Worm (Caenorhabditis elegans) whole organism, L4 larva: ENCODE data around the gene tdc-1.

Source experiments
- F37D6.2 ChIP-seq: sonication (generic microtip); optimal IDR thresholded peaks from 2 replicates; lab custom pipeline; 2016; ENCODE audit warnings: mild to moderate bottlenecking, missing genetic modification characterization, missing compliant biosample characterization
- F49E8.2 ChIP-seq: sonication (generic microtip); optimal IDR thresholded peaks from 2 replicates; lab custom pipeline; 2016; ENCODE audit warnings: missing compliant biosample characterization, mild to moderate bottlenecking, missing genetic modification characterization, borderline replicate concordance
- T20F7.1 ChIP-seq: fragments of 200-800 bp; sonication (Bioruptor generic); optimal IDR thresholded peaks from 2 replicates; lab custom pipeline; 2018; ENCODE audit warnings: mild to moderate bottlenecking, missing genetic modification characterization, missing compliant biosample characterization
- T26A8.4 ChIP-seq: fragments of 200-800 bp; sonication (Bioruptor generic); IDR thresholded peaks from 2 replicates; pipeline ENCODE4 v1.3.6; 2022; ENCODE audit warnings: missing genetic modification characterization, missing compliant biosample characterization
- Y48G9A.11 ChIP-seq: fragments of 200-800 bp; sonication (Bioruptor generic); IDR thresholded peaks from 2 replicates; pipeline ENCODE4 v1.3.6; 2022; ENCODE audit warnings: missing genetic modification reagents, missing genetic modification characterization, missing compliant biosample characterization
- ZK337.2 ChIP-seq: fragments of 200-800 bp; sonication (Bioruptor generic); IDR thresholded peaks from 2 replicates; pipeline ENCODE4 v1.3.6; 2022; ENCODE audit warnings: missing genetic modification reagents, missing genetic modification characterization, missing compliant biosample characterization
- aha-1 ChIP-seq: fragments of 150-350 bp; peaks from one replicate; lab custom pipeline; 2014; ENCODE audit warnings: missing biosample characterization, missing genetic modification characterization
- ama-1 ChIP-seq: fragments of 150-350 bp; optimal IDR thresholded peaks from 2 replicates; lab custom pipeline; 2014; ENCODE audit warnings: inconsistent platforms, mixed read lengths
- arid-1 ChIP-seq: fragments of 200-800 bp; sonication (Bioruptor generic); conservative IDR thresholded peaks from 2 replicates; pipeline ENCODE4 v1.3.6; 2022; ENCODE audit warnings: missing genetic modification reagents, missing genetic modification characterization, missing compliant biosample characterization
- attf-4 ChIP-seq: sonication (generic microtip); optimal IDR thresholded peaks from 3 replicates; lab custom pipeline; 2017; ENCODE audit warnings: missing biosample characterization, missing genetic modification characterization
- ceh-20 ChIP-seq: fragments of 200-800 bp; sonication (Bioruptor generic); IDR thresholded peaks from 2 replicates; pipeline ENCODE4 v1.3.6; 2022; ENCODE audit warnings: missing genetic modification reagents, missing genetic modification characterization, missing compliant biosample characterization
- ceh-82 ChIP-seq: sonication (generic microtip); optimal IDR thresholded peaks from 2 replicates; lab custom pipeline; 2017; ENCODE audit warnings: missing biosample characterization, missing genetic modification characterization
- cey-2 ChIP-seq: sonication (generic microtip); optimal IDR thresholded peaks from 3 replicates; lab custom pipeline; 2017; ENCODE audit warnings: missing genetic modification characterization, mild to moderate bottlenecking, missing compliant biosample characterization, antibody characterized with exemption, borderline replicate concordance; ENCODE audit not compliant: insufficient read depth
- daf-16 ChIP-seq, 3 experiments: sonication (generic microtip); optimal IDR thresholded peaks; 2 replicates each; lab custom pipeline; 2016 to 2017; ENCODE audit warnings: missing genetic modification characterization in 3 of 3, missing genetic modification reagents in 3 of 3, mild to moderate bottlenecking in 2 of 3, missing compliant biosample characterization in 2 of 3, missing biosample characterization in 1 of 3, moderate library complexity in 1 of 3
- dmd-6 ChIP-seq: fragments of 200-800 bp; sonication (Bioruptor generic); IDR thresholded peaks from 2 replicates; pipeline ENCODE4 v1.3.6; 2022; ENCODE audit warnings: missing genetic modification reagents, missing genetic modification characterization, missing compliant biosample characterization
- dmd-9 ChIP-seq: fragments of 200-800 bp; sonication (Bioruptor generic); IDR thresholded peaks from 2 replicates; pipeline ENCODE4 v1.3.6; 2022; ENCODE audit warnings: missing genetic modification reagents, missing genetic modification characterization, missing compliant biosample characterization
- dve-1 ChIP-seq: sonication (generic microtip); optimal IDR thresholded peaks from 2 replicates; lab custom pipeline; 2017; ENCODE audit warnings: antibody characterized with exemption, mild to moderate bottlenecking, missing genetic modification characterization, missing compliant biosample characterization; ENCODE audit not compliant: insufficient read depth
- egl-43 ChIP-seq: fragments of 200-800 bp; sonication (Bioruptor generic); IDR thresholded peaks from 2 replicates; pipeline ENCODE4 v1.3.6; 2022; ENCODE audit warnings: missing genetic modification reagents, missing genetic modification characterization, missing compliant biosample characterization
- fos-1 ChIP-seq: fragments of 150-350 bp; optimal IDR thresholded peaks from 2 replicates; lab custom pipeline; 2014; ENCODE audit warnings: missing biosample characterization, missing genetic modification characterization
- hlh-11 ChIP-seq: fragments of 200-800 bp; sonication (Bioruptor generic); optimal IDR thresholded peaks from 2 replicates; lab custom pipeline; 2018; ENCODE audit warnings: mild to moderate bottlenecking, missing genetic modification characterization, missing compliant biosample characterization
- hlh-30 ChIP-seq: sonication (generic microtip); optimal IDR thresholded peaks from 2 replicates; lab custom pipeline; 2017; ENCODE audit warnings: antibody characterized with exemption, mild to moderate bottlenecking, missing genetic modification characterization, missing compliant biosample characterization; ENCODE audit not compliant: insufficient read depth
- lim-7 ChIP-seq: fragments of 200-800 bp; sonication (Bioruptor generic); IDR thresholded peaks from 2 replicates; pipeline ENCODE4 v1.3.6; 2022; ENCODE audit warnings: missing genetic modification characterization, missing compliant biosample characterization
- lin-1 ChIP-seq: fragments of 200-800 bp; sonication (Bioruptor generic); IDR thresholded peaks from 2 replicates; pipeline ENCODE4 v1.3.6; 2022; ENCODE audit warnings: missing genetic modification reagents, missing genetic modification characterization, missing compliant biosample characterization
- lin-13 ChIP-seq: fragments of 150-350 bp; optimal IDR thresholded peaks from 2 replicates; lab custom pipeline; 2014; ENCODE audit warnings: missing biosample characterization, missing genetic modification reagents, missing genetic modification characterization
- lin-39 ChIP-seq: fragments of 150-350 bp; optimal IDR thresholded peaks from 2 replicates; lab custom pipeline; 2014; ENCODE audit warnings: missing biosample characterization, missing genetic modification reagents, missing genetic modification characterization
- lir-3 ChIP-seq: sonication (generic microtip); optimal IDR thresholded peaks from 2 replicates; lab custom pipeline; 2016; ENCODE audit warnings: mild to moderate bottlenecking, missing genetic modification characterization, missing compliant biosample characterization
- lsy-2 ChIP-seq, 2 experiments: fragments of 150-350 bp in 1 of 2; sonication (generic microtip) in 1 of 2; optimal IDR thresholded peaks; 2 replicates each; lab custom pipeline; 2014 to 2017; ENCODE audit warnings: missing biosample characterization in 2 of 2, missing genetic modification characterization in 2 of 2
- madf-9 ChIP-seq: fragments of 200-800 bp; sonication (Bioruptor generic); conservative IDR thresholded peaks from 2 replicates; pipeline ENCODE4 v1.3.6; 2022; ENCODE audit warnings: missing genetic modification reagents, missing genetic modification characterization, missing compliant biosample characterization
- mep-1 ChIP-seq: fragments of 150-350 bp; sonication (generic microtip); optimal IDR thresholded peaks from 3 replicates; lab custom pipeline; 2014; ENCODE audit warnings: missing biosample characterization, missing genetic modification characterization
- nhr-28 ChIP-seq: fragments of 150-350 bp; optimal IDR thresholded peaks from 2 replicates; lab custom pipeline; 2014; ENCODE audit warnings: missing biosample characterization, missing genetic modification characterization
- nhr-41 ChIP-seq: fragments of 200-800 bp; sonication (Bioruptor generic); IDR thresholded peaks from 2 replicates; pipeline ENCODE4 v1.3.6; 2022; ENCODE audit warnings: missing genetic modification reagents, missing genetic modification characterization, missing compliant biosample characterization
- nhr-42 ChIP-seq: fragments of 200-800 bp; sonication (Bioruptor generic); IDR thresholded peaks from 2 replicates; pipeline ENCODE4 v1.3.6; 2022; ENCODE audit warnings: missing genetic modification characterization, missing compliant biosample characterization
- pha-4 ChIP-seq, 2 experiments: fragments of 150-350 bp in 1 of 2; fragments of 200-800 bp in 1 of 2; sonication (Bioruptor generic) in 1 of 2; IDR thresholded peaks in 1 of 2; optimal IDR thresholded peaks in 1 of 2; 2 replicates each; pipeline versions ENCODE4 v1.3.6 to Lab custom; 2014 to 2022; ENCODE audit warnings: missing genetic modification characterization in 2 of 2, missing genetic modification reagents in 2 of 2, missing biosample characterization in 1 of 2, missing compliant biosample characterization in 1 of 2
- pqm-1 ChIP-seq: sonication (generic microtip); optimal IDR thresholded peaks from 2 replicates; lab custom pipeline; 2017; ENCODE audit warnings: missing biosample characterization, missing genetic modification characterization
- sdz-12 ChIP-seq: fragments of 200-800 bp; sonication (Bioruptor generic); optimal IDR thresholded peaks from 2 replicates; lab custom pipeline; 2018; ENCODE audit warnings: mild to moderate bottlenecking, missing genetic modification characterization, missing compliant biosample characterization
- snpc-1.2 ChIP-seq: fragments of 200-800 bp; sonication (Bioruptor generic); IDR thresholded peaks from 2 replicates; pipeline ENCODE4 v1.3.6; 2022; ENCODE audit warnings: missing genetic modification reagents, missing genetic modification characterization, missing compliant biosample characterization
- spr-1 ChIP-seq: sonication (generic microtip); optimal IDR thresholded peaks from 2 replicates; lab custom pipeline; 2016; ENCODE audit warnings: mild to moderate bottlenecking, missing genetic modification characterization, missing compliant biosample characterization
- unc-62 ChIP-seq, 3 experiments: fragments of 150-350 bp in 1 of 3; sonication (generic microtip); optimal IDR thresholded peaks in 2 of 3; peaks in 1 of 3; 1 replicate in 1 of 3; 2 replicates in 2 of 3; lab custom pipeline; 2014 to 2017; ENCODE audit warnings: missing biosample characterization in 3 of 3, missing genetic modification characterization in 3 of 3, missing genetic modification reagents in 3 of 3, missing genotype in 1 of 3
- vab-7 ChIP-seq: fragments of 200-800 bp; sonication (Bioruptor generic); IDR thresholded peaks from 2 replicates; pipeline ENCODE4 v1.3.6; 2022; ENCODE audit warnings: missing genetic modification reagents, missing genetic modification characterization, missing compliant biosample characterization
- zfp-2 ChIP-seq: sonication (generic microtip); optimal IDR thresholded peaks from 2 replicates; lab custom pipeline; 2016; ENCODE audit warnings: mild to moderate bottlenecking, missing genetic modification characterization, missing compliant biosample characterization
- zfp-3 ChIP-seq: fragments of 200-800 bp; sonication (Bioruptor generic); conservative IDR thresholded peaks from 2 replicates; pipeline ENCODE4 v1.3.6; 2022; ENCODE audit warnings: missing genetic modification reagents, missing genetic modification characterization, missing compliant biosample characterization
- zip-11 ChIP-seq: fragments of 200-800 bp; sonication (Bioruptor generic); IDR thresholded peaks from 2 replicates; pipeline ENCODE4 v1.3.6; 2022; ENCODE audit warnings: missing genetic modification characterization, missing compliant biosample characterization

The tdc-1 gene

DNA sequence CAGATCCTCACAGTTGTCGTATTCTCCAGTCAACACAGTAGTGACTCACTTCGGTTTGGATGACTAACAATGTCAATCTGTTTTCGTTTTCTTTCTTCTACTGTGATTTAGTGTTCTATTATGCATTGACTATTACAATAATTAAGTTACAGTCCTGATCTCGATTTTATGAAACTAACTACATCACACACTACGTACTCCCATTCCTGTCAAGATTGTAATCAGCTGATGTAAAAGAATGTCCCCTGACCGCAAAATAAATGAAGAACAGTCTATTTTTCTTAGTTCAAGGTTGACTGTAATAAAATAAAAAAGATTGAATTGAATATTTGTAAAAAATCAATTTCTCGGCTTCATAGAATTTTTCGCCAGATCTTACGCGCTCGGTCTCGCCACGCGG lies 45.0 kb upstream of the tdc-1 start (continued):
- TF ChIP-seq spr-1 (no peak), zfp-3 (no peak), aha-1 (tag; lab: Kevin White, UChicago) (no peak), dmd-9 (no peak), pqm-1 (tag; lab: Kevin White, UChicago) (no peak), T20F7.1 (GFP tag; lab: Kevin White, UChicago) (no peak), snpc-1.2 (GFP tag; lab: Robert Waterston, UW) (no peak), vab-7 (no peak), madf-9 (no peak)
- TF ChIP-seq, all 104 proteins: peak for 4

DNA sequence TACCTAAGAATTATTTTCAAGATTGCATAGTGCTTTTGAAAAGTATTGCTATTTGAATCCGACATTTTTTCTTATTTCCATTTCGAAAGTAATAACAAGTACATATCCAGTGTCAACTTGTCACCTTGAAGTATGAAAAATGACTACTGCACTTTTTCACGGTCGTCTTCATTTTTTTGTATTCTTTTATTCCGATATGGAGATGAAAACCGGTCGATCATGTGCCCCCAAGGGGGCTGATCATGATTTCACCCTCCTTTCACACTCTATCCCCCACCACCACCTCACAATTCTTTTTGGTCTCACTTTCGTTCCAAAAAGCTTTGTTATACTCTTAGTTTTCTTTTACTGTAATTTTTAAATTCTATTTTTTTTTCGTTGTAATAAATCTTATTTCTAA lies 44.5 kb upstream of the tdc-1 start:
- TF ChIP-seq ZK337.2 (GFP tag; lab: Robert Waterston, UW) (no peak), hlh-30 (tag; lab: Kevin White, UChicago) (peak; percentile 60), ama-1 (lab: Kevin White, UChicago) (no peak), mep-1 (tag; lab: Kevin White, UChicago) (peak; percentile 14), unc-62 (GFP tag; optimal IDR thresholded peaks at IDR 0.05 in 1 of 2; lab: Kevin White, UChicago) (peak in 1 of 2 experiments; percentile 23), unc-62 (tag; optimal IDR thresholded peaks at IDR 0.05; lab: Kevin White, UChicago) (no peak), lin-13 (GFP tag; lab: Kevin White, UChicago) (no peak), aha-1 (tag; lab: Kevin White, UChicago) (peak; percentile 56), dmd-6 (no peak), T26A8.4 (no peak; the same call in 1 of the 2 replicates)

DNA sequence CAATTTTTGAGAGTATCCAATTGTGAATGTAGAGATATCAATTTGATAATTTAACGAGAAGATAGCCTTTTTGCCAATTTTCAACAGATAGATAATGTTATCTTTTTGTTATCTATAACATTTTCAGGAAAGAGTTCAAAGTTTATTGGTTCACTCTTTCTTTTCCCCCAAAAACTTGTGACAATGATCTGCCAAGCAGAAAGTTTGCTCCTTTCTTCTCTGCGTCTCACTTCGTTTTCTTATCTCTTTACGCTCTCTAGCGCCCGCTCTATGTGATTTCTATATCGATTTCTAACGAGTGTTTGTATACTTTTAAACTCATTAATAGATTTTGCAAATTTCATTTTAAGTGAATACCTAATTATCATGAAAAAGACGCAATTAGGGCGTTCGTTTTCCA lies 43.9 kb upstream of the tdc-1 start:
- no peak for TF ChIP-seq lin-39 (tag; lab: Kevin White, UChicago)
- peak; percentile 81 for TF ChIP-seq dve-1 (tag; lab: Kevin White, UChicago)
- no peak for TF ChIP-seq ceh-82 (tag; lab: Kevin White, UChicago)
- TF ChIP-seq hlh-30 (tag; lab: Kevin White, UChicago), result peak; percentile 50
- 0 out of 2 replicates have a peak, but pooled peaks have one; percentile 13 for TF ChIP-seq lin-1
- no peak for TF ChIP-seq sdz-12 (GFP tag; lab: Kevin White, UChicago)
- TF ChIP-seq lir-3 (tag; lab: Kevin White, UChicago), result no peak
- no peak for TF ChIP-seq ceh-20
- no peak for TF ChIP-seq zfp-2 (tag; lab: Kevin White, UChicago)
- no peak for TF ChIP-seq nhr-42 (GFP tag; lab: Robert Waterston, UW)
- TF ChIP-seq nhr-28, result peak; percentile 52
- no peak for TF ChIP-seq egl-43 (GFP tag; lab: Robert Waterston, UW)
- no peak for TF ChIP-seq daf-16 (GFP tag; optimal IDR thresholded peaks at IDR 0.05; lab: Kevin White, UChicago)
- peak; percentile 76 for TF ChIP-seq daf-16 (tag; optimal IDR thresholded peaks at IDR 0.05; lab: Kevin White, UChicago)
- peak; percentile 64 for TF ChIP-seq dmd-6
- no peak for TF ChIP-seq F49E8.2 (tag; lab: Kevin White, UChicago)
- no peak for TF ChIP-seq Y48G9A.11 (GFP tag; lab: Robert Waterston, UW)
- TF ChIP-seq fos-1 (tag; lab: Kevin White, UChicago), result no peak
- peak; percentile 48 for TF ChIP-seq pqm-1 (tag; lab: Kevin White, UChicago)
- TF ChIP-seq cey-2 (tag; lab: Kevin White, UChicago), result no peak
- TF ChIP-seq lim-7 (GFP tag; lab: Robert Waterston, UW), result no peak
- no peak for TF ChIP-seq F37D6.2 (tag; lab: Kevin White, UChicago)
- TF ChIP-seq mep-1 (tag; lab: Kevin White, UChicago), result peak; percentile 23
- peak; percentile 51 for TF ChIP-seq hlh-11 (tag; lab: Kevin White, UChicago)
- peak in 1 of 2 experiments; percentile 23 for TF ChIP-seq lsy-2 (tag; optimal IDR thresholded peaks at IDR 0.05; lab: Kevin White, UChicago)
- no peak for TF ChIP-seq attf-4 (tag; lab: Kevin White, UChicago)
- TF ChIP-seq nhr-41 (GFP tag; lab: Robert Waterston, UW), result no peak
- peak; percentile 29; the same call in 1 of the 2 replicates for TF ChIP-seq pha-4 (GFP tag; IDR thresholded peaks at IDR 0.05; lab: Robert Waterston, UW)
- peak; percentile 37 for TF ChIP-seq pha-4 (tag; optimal IDR thresholded peaks at IDR 0.05; lab: Kevin White, UChicago)
- no peak for TF ChIP-seq arid-1 (GFP tag; lab: Robert Waterston, UW)
- TF ChIP-seq ZK337.2 (GFP tag; lab: Robert Waterston, UW), result no peak
- TF ChIP-seq zip-11 (GFP tag; lab: Robert Waterston, UW), result no peak
